Fruit fly (Drosophila melanogaster): Measurements from ENCODE around the gene Hgsnat.

Hgsnat gene

dm6 chrX:4965673-4966072, 47.1 kb downstream of the Hgsnat start (continued):
- TF ChIP-seq lz (GFP tag; optimal IDR thresholded peaks at IDR 0.05) (no peak), CG9139 (GFP tag; optimal IDR thresholded peaks at IDR 0.05) (no peak), CG16779 (tag; optimal IDR thresholded peaks at IDR 0.05) (peak; percentile 26), CG8632 (GFP tag; optimal IDR thresholded peaks at IDR 0.05) (no peak), esn (GFP tag; optimal IDR thresholded peaks at IDR 0.05) (peak; percentile 0), CG6276 (GFP tag; optimal IDR thresholded peaks at IDR 0.05) (peak; percentile 11), Eip75B (GFP tag; optimal IDR thresholded peaks at IDR 0.05) (peak; percentile 52)

- TF ChIP-seq CG8319 (GFP tag; optimal IDR thresholded peaks at IDR 0.05) (no peak), CG6808 (GFP tag; optimal IDR thresholded peaks at IDR 0.05) (peak; percentile 45), fkh (GFP tag; optimal IDR thresholded peaks at IDR 0.05) (no peak), CG10631 (GFP tag; optimal IDR thresholded peaks at IDR 0.05) (peak; percentile 70), CG31627 (GFP tag; optimal IDR thresholded peaks at IDR 0.05) (peak; percentile 28), Hr38 (GFP tag; optimal IDR thresholded peaks at IDR 0.05) (no peak), Hr4 (GFP tag; optimal IDR thresholded peaks at IDR 0.05) (peak; percentile 87), Blimp-1 (GFP tag; optimal IDR thresholded peaks at IDR 0.05) (no peak), CG8632 (GFP tag; optimal IDR thresholded peaks at IDR 0.05) (peak; percentile 14), vri (GFP tag; optimal IDR thresholded peaks at IDR 0.05) (no peak), ss (GFP tag; optimal IDR thresholded peaks at IDR 0.05) (no peak), CG3919 (GFP tag; optimal IDR thresholded peaks at IDR 0.05) (peak; percentile 70), Gug (GFP tag; IDR thresholded peaks at IDR 0.05) (peak; percentile 81), eg (GFP tag; IDR thresholded peaks at IDR 0.05) (peak; percentile 86), CG6276 (GFP tag; optimal IDR thresholded peaks at IDR 0.05) (peak; percentile 78), CG9139 (GFP tag; optimal IDR thresholded peaks at IDR 0.05) (peak; percentile 2), acj6 (GFP tag; optimal IDR thresholded peaks at IDR 0.05) (peak; percentile 51), dsx (GFP tag; optimal IDR thresholded peaks at IDR 0.05; ENCODE audit: poor library complexity, severe bottlenecking) (no peak), Sox102F (GFP tag; optimal IDR thresholded peaks at IDR 0.05) (peak; percentile 44), topi (GFP tag; optimal IDR thresholded peaks at IDR 0.05) (peak; percentile 53), CG6163 (GFP tag; IDR thresholded peaks at IDR 0.05) (peak; percentile 86), Ets96B (tag; optimal IDR thresholded peaks at IDR 0.05) (peak; percentile 40), dac (GFP tag; optimal IDR thresholded peaks at IDR 0.05) (peak; percentile 82), OdsH (GFP tag; optimal IDR thresholded peaks at IDR 0.05) (peak; percentile 69), Smox (GFP tag; optimal IDR thresholded peaks at IDR 0.05) (peak; percentile 13), fd59A (GFP tag; optimal IDR thresholded peaks at IDR 0.05) (peak; percentile 35), achi (GFP tag; optimal IDR thresholded peaks at IDR 0.05) (peak; percentile 68), CG6854 (GFP tag; optimal IDR thresholded peaks at IDR 0.05) (no peak), CG11294 (GFP tag; IDR thresholded peaks at IDR 0.05) (peak; percentile 60), CG8119 (GFP tag; IDR thresholded peaks at IDR 0.05) (peak; percentile 91), CG6792 (GFP tag; optimal IDR thresholded peaks at IDR 0.05) (peak; percentile 65), Met (GFP tag; optimal IDR thresholded peaks at IDR 0.05) (peak; percentile 45), svp (GFP tag) (peak; percentile 76), CG15336 (GFP tag; IDR thresholded peaks at IDR 0.05) (peak; percentile 86), cyc (GFP tag; optimal IDR thresholded peaks at IDR 0.05) (peak; percentile 35), Sox14 (GFP tag; optimal IDR thresholded peaks at IDR 0.05) (peak; percentile 50), Eip93F (GFP tag; optimal IDR thresholded peaks at IDR 0.05) (no peak), salr (GFP tag; optimal IDR thresholded peaks at IDR 0.05) (peak in 1 of 2 experiments; percentile 56), CG32006 (GFP tag; optimal IDR thresholded peaks at IDR 0.05) (peak; percentile 90), CG4318 (GFP tag; optimal IDR thresholded peaks at IDR 0.05) (peak; percentile 75), Ets21C (GFP tag; optimal IDR thresholded peaks at IDR 0.05) (no peak), fd85E (GFP tag; optimal IDR thresholded peaks at IDR 0.05) (no peak), CG34406 (GFP tag; optimal IDR thresholded peaks at IDR 0.05) (peak; percentile 36), CG10669 (GFP tag; optimal IDR thresholded peaks at IDR 0.05) (peak; percentile 31), pdm3 (GFP tag; optimal IDR thresholded peaks at IDR 0.05) (peak; percentile 72), CG16779 (tag; optimal IDR thresholded peaks at IDR 0.05) (peak; percentile 30), lz (GFP tag; optimal IDR thresholded peaks at IDR 0.05) (peak; percentile 27), Eip75B (GFP tag; optimal IDR thresholded peaks at IDR 0.05) (peak; percentile 59)
Measured at dm6 chrX:4969926-4970325, 51.4 kb downstream of the Hgsnat start.

Data from whole organism, prepupa.